Worm (Caenorhabditis elegans) whole organism, early embryonic: ENCODE results near the gene cav-2.

ENCODE experiments used
- B0310.2 ChIP-seq: sonication (generic microtip); optimal IDR thresholded peaks from 2 replicates; lab custom pipeline; 2016; ENCODE audit warnings: mild to moderate bottlenecking, missing genetic modification characterization, missing compliant biosample characterization
- F13C5.2 ChIP-seq: sonication (generic microtip); optimal IDR thresholded peaks from 2 replicates; lab custom pipeline; 2017; ENCODE audit warnings: mild to moderate bottlenecking, missing genetic modification characterization, inconsistent platforms, missing compliant biosample characterization
- aly-1 ChIP-seq: sonication (generic microtip); optimal IDR thresholded peaks from 2 replicates; lab custom pipeline; 2016; ENCODE audit warnings: missing genetic modification characterization, missing compliant biosample characterization
- ama-1 ChIP-seq: fragments of 150-350 bp; optimal IDR thresholded peaks from 2 replicates; lab custom pipeline; 2014
- ceh-13 ChIP-seq: fragments of 200-800 bp; sonication (Bioruptor generic); optimal IDR thresholded peaks from 2 replicates; lab custom pipeline; 2018; ENCODE audit warnings: mild to moderate bottlenecking, missing genetic modification characterization, missing compliant biosample characterization
- ceh-36 ChIP-seq: sonication (generic microtip); optimal IDR thresholded peaks from 2 replicates; lab custom pipeline; 2016; ENCODE audit warnings: missing genetic modification characterization, inconsistent platforms, missing compliant biosample characterization
- ets-7 ChIP-seq: sonication (generic microtip); optimal IDR thresholded peaks from 2 replicates; lab custom pipeline; 2016; ENCODE audit warnings: missing genotype, missing genetic modification characterization, missing compliant biosample characterization
- flt-1 ChIP-seq: fragments of 200-800 bp; sonication (Bioruptor generic); IDR thresholded peaks from 2 replicates; pipeline ENCODE4 v1.3.6; 2022; ENCODE audit warnings: missing genetic modification characterization, missing compliant biosample characterization
- hmbx-1 ChIP-seq: sonication (generic microtip); optimal IDR thresholded peaks from 2 replicates; lab custom pipeline; 2016; ENCODE audit warnings: mild to moderate bottlenecking, missing genetic modification characterization, missing compliant biosample characterization
- hmg-4 ChIP-seq: fragments of 200-800 bp; sonication (Bioruptor generic); optimal IDR thresholded peaks from 2 replicates; lab custom pipeline; 2018; ENCODE audit warnings: mild to moderate bottlenecking, missing genetic modification characterization, missing compliant biosample characterization
- hnd-1 ChIP-seq: sonication (generic microtip); optimal IDR thresholded peaks from 2 replicates; lab custom pipeline; 2016; ENCODE audit warnings: missing genetic modification characterization, missing compliant biosample characterization
- pes-1 ChIP-seq: fragments of 200-800 bp; sonication (Bioruptor generic); IDR thresholded peaks from 2 replicates; pipeline ENCODE4 v1.3.6; 2022; ENCODE audit warnings: missing genetic modification reagents, missing genetic modification characterization, missing compliant biosample characterization
- scrt-1 ChIP-seq: fragments of 200-800 bp; sonication (Bioruptor generic); IDR thresholded peaks from 2 replicates; pipeline ENCODE4 v1.3.6; 2022; ENCODE audit warnings: missing genetic modification characterization, missing compliant biosample characterization
- sea-1 ChIP-seq: fragments of 200-800 bp; sonication (Bioruptor generic); conservative IDR thresholded peaks from 2 replicates; pipeline ENCODE4 v1.3.6; 2022; ENCODE audit warnings: missing genetic modification characterization, missing compliant biosample characterization
- tbx-11 ChIP-seq: fragments of 200-800 bp; sonication (Bioruptor generic); IDR thresholded peaks from 2 replicates; pipeline ENCODE4 v1.3.6; 2022; ENCODE audit warnings: missing genetic modification characterization, missing compliant biosample characterization
- tbx-37 ChIP-seq: fragments of 200-800 bp; sonication (Bioruptor generic); conservative IDR thresholded peaks from 2 replicates; pipeline ENCODE4 v1.3.6; 2022; ENCODE audit warnings: missing genetic modification reagents, missing genetic modification characterization, missing compliant biosample characterization
- tra-4 ChIP-seq: sonication (generic microtip); optimal IDR thresholded peaks from 2 replicates; lab custom pipeline; 2017; ENCODE audit warnings: missing genetic modification characterization, missing compliant biosample characterization

cav-2 gene

ce11 chrV:13532469-13532868 lies 24.4 kb upstream of the cav-2 start:
- no peak for TF ChIP-seq hmbx-1 (tag; lab: Kevin White, UChicago)
- no peak for TF ChIP-seq tbx-11
- no peak for TF ChIP-seq scrt-1 (GFP tag; lab: Robert Waterston, UW)
- no peak for TF ChIP-seq tbx-37 (GFP tag; lab: Robert Waterston, UW)
- no peak for TF ChIP-seq hmg-4
- TF ChIP-seq aly-1, result no peak
- no peak for TF ChIP-seq ama-1 (lab: Kevin White, UChicago)
- no peak for TF ChIP-seq F13C5.2 (tag; lab: Kevin White, UChicago)
- TF ChIP-seq ceh-13 (GFP tag; lab: Kevin White, UChicago), result no peak
- no peak for TF ChIP-seq pes-1
- TF ChIP-seq sea-1 (GFP tag; lab: Robert Waterston, UW), result no peak
- no peak for TF ChIP-seq flt-1 (GFP tag; lab: Robert Waterston, UW)
- no peak for TF ChIP-seq tra-4 (tag; lab: Kevin White, UChicago)
- TF ChIP-seq ceh-36 (tag; lab: Kevin White, UChicago), result no peak
- no peak for TF ChIP-seq hnd-1 (tag; lab: Kevin White, UChicago)
- no peak for TF ChIP-seq B0310.2 (tag; lab: Kevin White, UChicago)
- no peak for TF ChIP-seq ets-7

- no peak for TF ChIP-seq ama-1 (lab: Kevin White, UChicago)
- TF ChIP-seq flt-1 (GFP tag; lab: Robert Waterston, UW), result no peak
Measured at ce11 chrV:13536058-13536579, 20.8 kb upstream of the cav-2 start, which contains the start of gene frpr-5. frpr-5 (minus strand) TSS chrV:13536108.

- TF ChIP-seq ceh-13 (GFP tag; lab: Kevin White, UChicago) (no peak), aly-1 (no peak), B0310.2 (tag; lab: Kevin White, UChicago) (no peak), hmbx-1 (tag; lab: Kevin White, UChicago) (no peak), tbx-11 (no peak), flt-1 (GFP tag; lab: Robert Waterston, UW) (no peak), ceh-36 (tag; lab: Kevin White, UChicago) (no peak), hnd-1 (tag; lab: Kevin White, UChicago) (no peak), tbx-37 (GFP tag; lab: Robert Waterston, UW) (no peak), ets-7 (no peak), scrt-1 (GFP tag; lab: Robert Waterston, UW) (no peak), sea-1 (GFP tag; lab: Robert Waterston, UW) (no peak), F13C5.2 (tag; lab: Kevin White, UChicago) (no peak), hmg-4 (no peak), tra-4 (tag; lab: Kevin White, UChicago) (no peak), pes-1 (no peak), ama-1 (lab: Kevin White, UChicago) (no peak)
Measured at ce11 chrV:13551601-13552000, 5.3 kb upstream of the cav-2 start, which contains the start of the genes C56A3.4 and C56A3.5. C56A3.4 (minus strand) TSS chrV:13551754. C56A3.5 (plus strand) TSS chrV:13551967.

ce11 chrV:13556297-13556696 lies 607 bp upstream of the cav-2 start, which contains the start of gene C56A3.6:
C56A3.6 (minus strand) TSS chrV:13556397.
- TF ChIP-seq ets-7 (no peak), sea-1 (GFP tag; lab: Robert Waterston, UW) (no peak), pes-1 (no peak), flt-1 (GFP tag; lab: Robert Waterston, UW) (no peak)

- no peak for TF ChIP-seq flt-1 (GFP tag; lab: Robert Waterston, UW)
- no peak for TF ChIP-seq hmbx-1 (tag; lab: Kevin White, UChicago)
Measured at ce11 chrV:13559978-13560377, 3.1 kb downstream of the cav-2 start, which contains the start of gene C56A3.8. C56A3.8 (plus strand) TSS chrV:13560278.

ce11 chrV:13562748-13563147 lies 5.8 kb downstream of the cav-2 start:
- no peak for TF ChIP-seq pes-1
- no peak for TF ChIP-seq aly-1

- TF ChIP-seq aly-1 (no peak), B0310.2 (tag; lab: Kevin White, UChicago) (no peak), hmbx-1 (tag; lab: Kevin White, UChicago) (no peak), ceh-13 (GFP tag; lab: Kevin White, UChicago) (no peak), tra-4 (tag; lab: Kevin White, UChicago) (no peak), hmg-4 (no peak), ets-7 (no peak), tbx-11 (no peak), ama-1 (lab: Kevin White, UChicago) (no peak), ceh-36 (tag; lab: Kevin White, UChicago) (no peak), pes-1 (no peak), F13C5.2 (tag; lab: Kevin White, UChicago) (no peak), hnd-1 (tag; lab: Kevin White, UChicago) (no peak), sea-1 (GFP tag; lab: Robert Waterston, UW) (no peak), tbx-37 (GFP tag; lab: Robert Waterston, UW) (no peak), scrt-1 (GFP tag; lab: Robert Waterston, UW) (no peak), flt-1 (GFP tag; lab: Robert Waterston, UW) (no peak)
Measured at ce11 chrV:13563841-13564240, 6.9 kb downstream of the cav-2 start, which contains the start of gene grl-17. grl-17 (minus strand) TSS chrV:13563941.

ce11 chrV:13565197-13565596 lies 8.3 kb downstream of the cav-2 start:
- no peak for TF ChIP-seq F13C5.2 (tag; lab: Kevin White, UChicago)
